Fruit fly (Drosophila melanogaster) whole organism, embryonic: ENCODE results near the gene CG42810.

Experiments used
- ATbp ChIP-seq: fragments of 200-800 bp; sonication (Bioruptor generic); optimal IDR thresholded peaks from 2 replicates; lab custom pipeline; 2017; ENCODE audit warnings: missing biosample characterization, mild to moderate bottlenecking, missing genetic modification characterization, missing genetic modification reagents
- CG10274 ChIP-seq: fragments of 200-800 bp; sonication (Bioruptor generic); optimal IDR thresholded peaks from 3 replicates; lab custom pipeline; 2017; ENCODE audit warnings: missing biosample characterization, mild to moderate bottlenecking, missing genetic modification characterization
- CG11695 ChIP-seq: fragments of 200-800 bp; sonication (Bioruptor generic); IDR thresholded peaks from 3 replicates; pipeline ENCODE4 v1.3.6; 2022; ENCODE audit warnings: missing biosample characterization, missing genetic modification characterization
- CG11696 ChIP-seq: fragments of 200-800 bp; sonication (Bioruptor generic); IDR thresholded peaks from 2 replicates; pipeline ENCODE4 v1.3.6; 2022; ENCODE audit warnings: missing biosample characterization, missing genetic modification characterization
- CG12236 ChIP-seq: fragments of 200-800 bp; sonication (Bioruptor generic); optimal IDR thresholded peaks from 2 replicates; lab custom pipeline; 2016; ENCODE audit warnings: missing biosample characterization, missing genetic modification characterization
- CG12299 ChIP-seq: fragments of 200-800 bp; sonication (Bioruptor generic); optimal IDR thresholded peaks from 2 replicates; lab custom pipeline; 2018; ENCODE audit warnings: missing biosample characterization, mild to moderate bottlenecking, missing genetic modification characterization
- CG13624 ChIP-seq: fragments of 200-800 bp; sonication (Bioruptor generic); optimal IDR thresholded peaks from 2 replicates; lab custom pipeline; 2016; ENCODE audit warnings: missing biosample characterization, missing genetic modification characterization
- CG1529 ChIP-seq: fragments of 200-800 bp; sonication (Bioruptor generic); optimal IDR thresholded peaks from 3 replicates; lab custom pipeline; 2018; ENCODE audit warnings: missing biosample characterization, missing genetic modification characterization
- CG18764 ChIP-seq: fragments of 200-800 bp; sonication (Bioruptor generic); optimal IDR thresholded peaks from 3 replicates; lab custom pipeline; 2016; ENCODE audit warnings: missing biosample characterization, missing genetic modification characterization
- CG2116 ChIP-seq: fragments of 200-800 bp; sonication (Bioruptor generic); optimal IDR thresholded peaks from 3 replicates; lab custom pipeline; 2018; ENCODE audit warnings: missing biosample characterization, mild to moderate bottlenecking, missing genetic modification characterization
- CG2875 ChIP-seq: fragments of 200-800 bp; sonication (Bioruptor generic); optimal IDR thresholded peaks from 2 replicates; lab custom pipeline; 2017; ENCODE audit warnings: missing biosample characterization, mild to moderate bottlenecking, missing genetic modification characterization, missing genetic modification reagents
- CG31441 ChIP-seq: fragments of 200-800 bp; sonication (Bioruptor generic); IDR thresholded peaks from 2 replicates; pipeline ENCODE4 v1.3.6; 2022; ENCODE audit warnings: missing biosample characterization, missing genetic modification characterization
- CG32772 ChIP-seq: fragments of 200-800 bp; sonication (Bioruptor generic); IDR thresholded peaks from 2 replicates; pipeline ENCODE4 v1.3.6; 2022; ENCODE audit warnings: missing biosample characterization, missing genetic modification characterization
- CG33213 ChIP-seq: fragments of 200-800 bp; sonication (Bioruptor generic); optimal IDR thresholded peaks from 3 replicates; lab custom pipeline; 2016; ENCODE audit warnings: missing biosample characterization, missing genetic modification characterization
- CG6654 ChIP-seq: fragments of 200-800 bp; sonication (Bioruptor generic); optimal IDR thresholded peaks from 2 replicates; lab custom pipeline; 2017; ENCODE audit warnings: missing biosample characterization, mild to moderate bottlenecking, missing genetic modification characterization
- CG6765 ChIP-seq: fragments of 200-800 bp; sonication (Bioruptor generic); optimal IDR thresholded peaks from 3 replicates; lab custom pipeline; 2017; ENCODE audit warnings: missing biosample characterization, mild to moderate bottlenecking, missing genetic modification characterization
- CG7372 ChIP-seq: fragments of 200-800 bp; sonication (Bioruptor generic); IDR thresholded peaks from 2 replicates; pipeline ENCODE4 v1.3.6; 2022; ENCODE audit warnings: missing biosample characterization, missing genetic modification characterization
- CG8944 ChIP-seq: fragments of 200-800 bp; sonication (Bioruptor generic); optimal IDR thresholded peaks from 3 replicates; lab custom pipeline; 2016; ENCODE audit warnings: missing biosample characterization, missing genetic modification characterization
- CTCF ChIP-seq: fragments of 200-800 bp; sonication (Bioruptor generic); optimal IDR thresholded peaks from 2 replicates; lab custom pipeline; 2017; ENCODE audit warnings: missing biosample characterization, mild to moderate bottlenecking, missing genetic modification characterization, moderate library complexity
- Dek ChIP-seq: fragments of 200-800 bp; sonication (Bioruptor generic); optimal IDR thresholded peaks from 3 replicates; lab custom pipeline; 2019; ENCODE audit warnings: missing biosample characterization, mild to moderate bottlenecking, missing genetic modification characterization, moderate library complexity
- HLH54F ChIP-seq: fragments of 200-800 bp; sonication (Bioruptor generic); optimal IDR thresholded peaks from 3 replicates; lab custom pipeline; 2016; ENCODE audit warnings: missing biosample characterization, missing genetic modification characterization
- Hey ChIP-seq: fragments of 200-800 bp; sonication (Bioruptor generic); optimal IDR thresholded peaks from 3 replicates; lab custom pipeline; 2018; ENCODE audit warnings: missing biosample characterization, mild to moderate bottlenecking, missing genetic modification characterization
- Hsf ChIP-seq: fragments of 200-800 bp; sonication (Bioruptor generic); optimal IDR thresholded peaks from 3 replicates; lab custom pipeline; 2016; ENCODE audit warnings: missing biosample characterization, missing genetic modification characterization
- Kr ChIP-seq: fragments of 200-800 bp; sonication (Bioruptor generic); optimal IDR thresholded peaks from 2 replicates; lab custom pipeline; 2017; ENCODE audit warnings: missing biosample characterization, mild to moderate bottlenecking, missing genetic modification characterization
- Mes4 ChIP-seq: fragments of 200-800 bp; sonication (Bioruptor generic); optimal IDR thresholded peaks from 2 replicates; lab custom pipeline; 2016; ENCODE audit warnings: missing biosample characterization, missing genetic modification characterization
- Myb ChIP-seq: fragments of 200-800 bp; sonication (Bioruptor generic); optimal IDR thresholded peaks from 2 replicates; lab custom pipeline; 2016; ENCODE audit warnings: missing biosample characterization, missing genetic modification characterization
- NFAT ChIP-seq: fragments of 200-800 bp; sonication (Bioruptor generic); IDR thresholded peaks from 2 replicates; pipeline ENCODE4 v1.3.6; 2022; ENCODE audit warnings: missing biosample characterization, missing genetic modification characterization
- NK7.1 ChIP-seq: fragments of 200-800 bp; sonication (Bioruptor generic); optimal IDR thresholded peaks from 3 replicates; lab custom pipeline; 2016; ENCODE audit warnings: missing biosample characterization, missing genetic modification characterization
- Rfx ChIP-seq: fragments of 200-800 bp; sonication (Bioruptor generic); IDR thresholded peaks from 2 replicates; pipeline ENCODE4 v1.3.6; 2022; ENCODE audit warnings: missing biosample characterization, missing genetic modification characterization
- Vsx1 ChIP-seq: fragments of 200-800 bp; sonication (Bioruptor generic); optimal IDR thresholded peaks from 2 replicates; lab custom pipeline; 2017; ENCODE audit warnings: missing biosample characterization, mild to moderate bottlenecking, missing genetic modification characterization, missing genetic modification reagents
- chm ChIP-seq: fragments of 200-800 bp; sonication (Bioruptor generic); IDR thresholded peaks from 2 replicates; pipeline ENCODE4 v1.3.6; 2022; ENCODE audit warnings: missing biosample characterization, missing genetic modification characterization
- crol ChIP-seq: fragments of 200-800 bp; sonication (Bioruptor generic); IDR thresholded peaks from 2 replicates; pipeline ENCODE4 v1.3.6; 2022; ENCODE audit warnings: missing biosample characterization, missing genetic modification characterization
- crp ChIP-seq, 2 experiments: fragments of 200-800 bp; sonication (Bioruptor generic); optimal IDR thresholded peaks; 2 replicates in 1 of 2; 3 replicates in 1 of 2; lab custom pipeline; 2017; ENCODE audit warnings: missing biosample characterization in 2 of 2, missing genetic modification characterization in 2 of 2, mild to moderate bottlenecking in 1 of 2, moderate library complexity in 1 of 2
- ftz-f1 ChIP-seq: fragments of 200-800 bp; sonication (Bioruptor generic); optimal IDR thresholded peaks from 2 replicates; lab custom pipeline; 2016; ENCODE audit warnings: missing biosample characterization, missing genetic modification characterization
- fu2 ChIP-seq: fragments of 200-800 bp; sonication (Bioruptor generic); optimal IDR thresholded peaks from 2 replicates; lab custom pipeline; 2016; ENCODE audit warnings: missing biosample characterization, missing genetic modification characterization
- grn ChIP-seq: fragments of 200-800 bp; sonication (Bioruptor generic); optimal IDR thresholded peaks from 3 replicates; lab custom pipeline; 2017; ENCODE audit warnings: missing biosample characterization, missing genetic modification characterization
- gro ChIP-seq: fragments of 200-800 bp; sonication (Bioruptor generic); optimal IDR thresholded peaks from 2 replicates; lab custom pipeline; 2016; ENCODE audit warnings: missing biosample characterization, missing genetic modification characterization
- gsb-n ChIP-seq: fragments of 200-800 bp; sonication (Bioruptor generic); optimal IDR thresholded peaks from 3 replicates; lab custom pipeline; 2018; ENCODE audit warnings: missing biosample characterization, mild to moderate bottlenecking, missing genetic modification characterization
- her ChIP-seq: fragments of 200-800 bp; sonication (Bioruptor generic); optimal IDR thresholded peaks from 2 replicates; lab custom pipeline; 2016; ENCODE audit warnings: missing biosample characterization, missing genetic modification characterization
- kah ChIP-seq: fragments of 200-800 bp; sonication (Bioruptor generic); optimal IDR thresholded peaks from 2 replicates; lab custom pipeline; 2018; ENCODE audit warnings: missing biosample characterization, mild to moderate bottlenecking, missing genetic modification characterization
- kni ChIP-seq: fragments of 200-800 bp; sonication (Bioruptor generic); optimal IDR thresholded peaks from 3 replicates; lab custom pipeline; 2017; ENCODE audit warnings: mild to moderate bottlenecking, missing biosample characterization, missing genetic modification reagents, missing genetic modification characterization
- pzg ChIP-seq: fragments of 200-800 bp; sonication (Bioruptor generic); optimal IDR thresholded peaks from 3 replicates; lab custom pipeline; 2018; ENCODE audit warnings: missing biosample characterization, mild to moderate bottlenecking, missing genetic modification characterization, moderate library complexity
- sc ChIP-seq, 3 experiments: fragments of >200 bp in 2 of 3; fragments of 200-800 bp in 1 of 3; sonication (Bioruptor generic) in 1 of 3; optimal IDR thresholded peaks; 2 replicates in 2 of 3; 3 replicates in 1 of 3; lab custom pipeline; 2017; ENCODE audit warnings: mild to moderate bottlenecking in 1 of 3, missing biosample characterization in 1 of 3, missing genetic modification characterization in 1 of 3, missing genetic modification reagents in 1 of 3
- sens ChIP-seq: fragments of 200-800 bp; sonication (Bioruptor generic); peaks from one replicate; lab custom pipeline; 2016; ENCODE audit warnings: missing biosample characterization, missing genetic modification characterization
- seq ChIP-seq: fragments of 200-800 bp; sonication (Bioruptor generic); IDR thresholded peaks from 2 replicates; pipeline ENCODE4 v1.3.6; 2022; ENCODE audit warnings: missing biosample characterization, missing genetic modification characterization
- shn ChIP-seq: fragments of 200-800 bp; sonication (Bioruptor generic); optimal IDR thresholded peaks from 3 replicates; lab custom pipeline; 2016; ENCODE audit warnings: missing biosample characterization, missing genetic modification characterization
- sisA ChIP-seq: fragments of 200-800 bp; sonication (Bioruptor generic); IDR thresholded peaks from 2 replicates; pipeline ENCODE4 v1.3.6; 2022; ENCODE audit warnings: missing biosample characterization, missing genetic modification characterization
- sqz ChIP-seq: fragments of 200-800 bp; sonication (Bioruptor generic); optimal IDR thresholded peaks from 3 replicates; lab custom pipeline; 2018; ENCODE audit warnings: missing biosample characterization, mild to moderate bottlenecking, missing genetic modification characterization
- stc ChIP-seq: fragments of 200-800 bp; sonication (Bioruptor generic); IDR thresholded peaks from 2 replicates; pipeline ENCODE4 v1.3.6; 2022; ENCODE audit warnings: missing biosample characterization, missing genetic modification characterization
- sug ChIP-seq: fragments of 200-800 bp; optimal IDR thresholded peaks from 2 replicates; lab custom pipeline; 2019; ENCODE audit warnings: missing biosample characterization, mild to moderate bottlenecking, missing genetic modification characterization, moderate library complexity
- tap ChIP-seq: fragments of 200-800 bp; optimal IDR thresholded peaks from 3 replicates; lab custom pipeline; 2019; ENCODE audit warnings: missing biosample characterization, mild to moderate bottlenecking, missing genetic modification characterization, moderate library complexity
- toy ChIP-seq: fragments of 200-800 bp; sonication (Bioruptor generic); IDR thresholded peaks from 2 replicates; pipeline ENCODE4 v1.3.6; 2022; ENCODE audit warnings: missing biosample characterization, missing genetic modification characterization

Gene CG42810

DNA sequence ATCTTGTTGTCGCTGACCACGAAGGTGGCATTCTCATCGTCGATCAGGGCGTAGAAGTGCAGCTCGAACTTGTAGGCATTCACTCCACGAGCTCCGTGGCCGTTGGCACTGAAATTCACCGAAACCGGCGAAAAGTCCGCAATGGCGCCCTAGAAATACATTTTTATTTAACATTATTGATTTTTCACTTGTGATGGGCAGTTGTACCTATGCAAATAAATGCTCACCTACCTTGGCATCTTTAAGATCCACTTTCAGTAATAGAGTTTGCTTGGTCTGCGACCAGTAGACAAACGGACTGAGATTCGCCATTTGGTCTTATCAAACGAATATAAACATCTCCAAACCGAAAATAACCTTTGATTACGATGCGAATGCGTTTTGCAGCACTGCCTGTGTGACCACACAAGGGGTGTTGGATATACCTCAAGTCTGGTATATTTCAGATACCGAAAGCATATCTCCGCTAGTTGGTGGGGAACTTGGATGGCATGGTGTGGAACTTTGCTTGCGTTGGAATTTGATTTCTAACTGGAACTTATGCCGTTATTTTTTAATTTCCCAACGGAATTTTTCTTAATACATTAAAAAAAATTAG lies 14.1 kb upstream of the CG42810 start, which contains the start of gene Hacd2 (continued):
- TF ChIP-seq ATbp (GFP tag; lab: Kevin White, UChicago) (no peak), ftz-f1 (GFP tag; lab: Kevin White, UChicago) (peak; percentile 36), stc (GFP tag; lab: Robert Waterston, UW) (no peak), sqz (GFP tag; lab: Kevin White, UChicago) (no peak), CG7372 (GFP tag; lab: Robert Waterston, UW) (no peak), Vsx1 (GFP tag; lab: Kevin White, UChicago) (no peak), her (GFP tag; lab: Kevin White, UChicago) (peak; percentile 39), HLH54F (GFP tag; lab: Kevin White, UChicago) (peak; percentile 39), sisA (GFP tag; lab: Robert Waterston, UW) (no peak), CG32772 (no peak), Rfx (GFP tag; lab: Robert Waterston, UW) (peak; percentile 53; the same call in 1 of the 2 replicates), CG2875 (no peak), pzg (GFP tag; lab: Kevin White, UChicago) (peak; percentile 95), CG11695 (GFP tag; lab: Robert Waterston, UW) (peak; percentile 50; the same call in 1 of the 3 replicates), Kr (no peak), fu2 (peak; percentile 11), CG33213 (GFP tag; lab: Kevin White, UChicago) (peak; percentile 71), crp (GFP tag; optimal IDR thresholded peaks at IDR 0.05; lab: Kevin White, UChicago) (no peak), CG11696 (GFP tag; lab: Robert Waterston, UW) (no peak), Mes4 (no peak), sc (optimal IDR thresholded peaks at IDR 0.05; lab: Kevin White, UChicago) (no peak), sc (GFP tag; optimal IDR thresholded peaks at IDR 0.05; lab: Kevin White, UChicago) (no peak), CG12299 (tag; lab: Kevin White, UChicago) (no peak), shn (GFP tag; lab: Kevin White, UChicago) (peak; percentile 22), grn (GFP tag; lab: Kevin White, UChicago) (peak; percentile 57), sug (tag; lab: Kevin White, UChicago) (peak; percentile 69), CG31441 (0 out of 2 replicates have a peak, but pooled peaks have one; percentile 18), CG1529 (peak; percentile 17), Hey (tag; lab: Kevin White, UChicago) (no peak), CG6654 (GFP tag; lab: Kevin White, UChicago) (no peak), CG12236 (GFP tag; lab: Kevin White, UChicago) (no peak), sens (peak; percentile 88), Myb (peak; percentile 100), toy (no peak), Hsf (GFP tag; lab: Kevin White, UChicago) (peak; percentile 24), crol (GFP tag; lab: Robert Waterston, UW) (no peak), kah (no peak), gro (GFP tag; lab: Kevin White, UChicago) (peak; percentile 25), CG2116 (peak; percentile 48), NK7.1 (no peak), CG13624 (GFP tag; lab: Kevin White, UChicago) (peak; percentile 53), CG10274 (GFP tag; lab: Kevin White, UChicago) (no peak), gsb-n (tag; lab: Kevin White, UChicago) (no peak), CG8944 (GFP tag; lab: Kevin White, UChicago) (peak; percentile 17), seq (GFP tag; lab: Robert Waterston, UW) (no peak), NFAT (GFP tag; lab: Robert Waterston, UW) (peak; percentile 35; the same call in 1 of the 2 replicates), tap (tag; lab: Kevin White, UChicago) (no peak), Dek (peak; percentile 31), chm (GFP tag; lab: Robert Waterston, UW) (no peak), CG18764 (GFP tag; lab: Kevin White, UChicago) (peak; percentile 10), kni (GFP tag; lab: Kevin White, UChicago) (no peak), CTCF (GFP tag; lab: Kevin White, UChicago) (peak; percentile 75), CG6765 (GFP tag; lab: Kevin White, UChicago) (no peak)
